Worm (Caenorhabditis elegans) whole organism, midembryonic: Measurements from ENCODE around the gene Y69A2AR.24.

ENCODE experiments used
- T22C8.4 ChIP-seq: fragments of 200-800 bp; sonication (Bioruptor generic); IDR thresholded peaks from 2 replicates; pipeline ENCODE4 v1.3.6; 2022; ENCODE audit warnings: missing genetic modification characterization, missing compliant biosample characterization
- cog-1 ChIP-seq: sonication (generic microtip); optimal IDR thresholded peaks from 2 replicates; lab custom pipeline; 2016; ENCODE audit warnings: missing genetic modification characterization, missing compliant biosample characterization
- flt-1 ChIP-seq: fragments of 200-800 bp; sonication (Bioruptor generic); IDR thresholded peaks from 2 replicates; pipeline ENCODE4 v1.3.6; 2022; ENCODE audit warnings: missing genetic modification characterization, missing compliant biosample characterization
- klf-2 ChIP-seq: fragments of 200-800 bp; sonication (Bioruptor generic); conservative IDR thresholded peaks from 2 replicates; pipeline ENCODE4 v1.3.6; 2022; ENCODE audit warnings: missing genetic modification reagents, missing genetic modification characterization, missing compliant biosample characterization
- ref-1 ChIP-seq: fragments of 200-800 bp; sonication (Bioruptor generic); conservative IDR thresholded peaks from 2 replicates; pipeline ENCODE4 v1.3.6; 2022; ENCODE audit warnings: missing genetic modification reagents, missing genetic modification characterization, missing compliant biosample characterization

- TF ChIP-seq klf-2 (GFP tag; lab: Robert Waterston, UW) (no peak), T22C8.4 (GFP tag; lab: Robert Waterston, UW) (no peak), cog-1 (tag; lab: Kevin White, UChicago) (no peak), flt-1 (GFP tag; lab: Robert Waterston, UW) (no peak), ref-1 (GFP tag; lab: Robert Waterston, UW) (no peak)
Measured at ce11 chrIV:2537741-2538140, 26.1 kb downstream of the Y69A2AR.24 start.
